Worm (Caenorhabditis elegans) whole organism, L4 larva: ENCODE measurements around the gene T19D2.3.
A peak's percentile ranks its signal among the peaks of the same experiment; 100 is the strongest.

ENCODE experiments used
- Y5F2A.4 ChIP-seq: fragments of 200-800 bp; sonication (Bioruptor generic); optimal IDR thresholded peaks from 2 replicates; lab custom pipeline; 2018; ENCODE audit warnings: mild to moderate bottlenecking, missing genetic modification characterization, missing compliant biosample characterization
- aha-1 ChIP-seq: fragments of 150-350 bp; peaks from one replicate; lab custom pipeline; 2014; ENCODE audit warnings: missing biosample characterization, missing genetic modification characterization
- arid-1 ChIP-seq: fragments of 200-800 bp; sonication (Bioruptor generic); conservative IDR thresholded peaks from 2 replicates; pipeline ENCODE4 v1.3.6; 2022; ENCODE audit warnings: missing genetic modification reagents, missing genetic modification characterization, missing compliant biosample characterization
- ceh-44 ChIP-seq: fragments of 200-800 bp; sonication (Bioruptor generic); IDR thresholded peaks from 2 replicates; pipeline ENCODE4 v1.3.6; 2022; ENCODE audit warnings: missing genetic modification reagents, missing genetic modification characterization, missing compliant biosample characterization
- fos-1 ChIP-seq: fragments of 150-350 bp; optimal IDR thresholded peaks from 2 replicates; lab custom pipeline; 2014; ENCODE audit warnings: missing biosample characterization, missing genetic modification characterization
- gei-8 ChIP-seq: fragments of 200-800 bp; sonication (Bioruptor generic); optimal IDR thresholded peaks from 2 replicates; lab custom pipeline; 2018; ENCODE audit warnings: mild to moderate bottlenecking, missing genetic modification characterization, missing compliant biosample characterization
- mdl-1 ChIP-seq, 2 experiments: fragments of 150-350 bp in 1 of 2; sonication (generic microtip) in 1 of 2; optimal IDR thresholded peaks; 2 replicates each; lab custom pipeline; 2014 to 2017; ENCODE audit warnings: missing biosample characterization in 2 of 2, missing genetic modification characterization in 2 of 2
- nhr-11 ChIP-seq: fragments of 150-350 bp; optimal IDR thresholded peaks from 2 replicates; lab custom pipeline; 2014; ENCODE audit warnings: missing biosample characterization, missing genetic modification characterization
- nhr-237 ChIP-seq: sonication (generic microtip); optimal IDR thresholded peaks from 2 replicates; lab custom pipeline; 2017; ENCODE audit warnings: missing biosample characterization, missing genetic modification characterization
- nhr-76 ChIP-seq: fragments of 150-350 bp; optimal IDR thresholded peaks from 2 replicates; lab custom pipeline; 2014; ENCODE audit warnings: missing biosample characterization, missing genetic modification characterization
- pha-4 ChIP-seq, 2 experiments: fragments of 150-350 bp in 1 of 2; fragments of 200-800 bp in 1 of 2; sonication (Bioruptor generic) in 1 of 2; IDR thresholded peaks in 1 of 2; optimal IDR thresholded peaks in 1 of 2; 2 replicates each; pipeline versions ENCODE4 v1.3.6 to Lab custom; 2014 to 2022; ENCODE audit warnings: missing genetic modification characterization in 2 of 2, missing genetic modification reagents in 2 of 2, missing biosample characterization in 1 of 2, missing compliant biosample characterization in 1 of 2
- pqm-1 ChIP-seq: sonication (generic microtip); optimal IDR thresholded peaks from 2 replicates; lab custom pipeline; 2017; ENCODE audit warnings: missing biosample characterization, missing genetic modification characterization
- unc-39 ChIP-seq: sonication (generic microtip); optimal IDR thresholded peaks from 2 replicates; lab custom pipeline; 2017; ENCODE audit warnings: missing biosample characterization, missing genetic modification characterization
- unc-62 ChIP-seq, 3 experiments: fragments of 150-350 bp in 1 of 3; sonication (generic microtip); optimal IDR thresholded peaks in 2 of 3; peaks in 1 of 3; 1 replicate in 1 of 3; 2 replicates in 2 of 3; lab custom pipeline; 2014 to 2017; ENCODE audit warnings: missing biosample characterization in 3 of 3, missing genetic modification characterization in 3 of 3, missing genetic modification reagents in 3 of 3, missing genotype in 1 of 3

DNA sequence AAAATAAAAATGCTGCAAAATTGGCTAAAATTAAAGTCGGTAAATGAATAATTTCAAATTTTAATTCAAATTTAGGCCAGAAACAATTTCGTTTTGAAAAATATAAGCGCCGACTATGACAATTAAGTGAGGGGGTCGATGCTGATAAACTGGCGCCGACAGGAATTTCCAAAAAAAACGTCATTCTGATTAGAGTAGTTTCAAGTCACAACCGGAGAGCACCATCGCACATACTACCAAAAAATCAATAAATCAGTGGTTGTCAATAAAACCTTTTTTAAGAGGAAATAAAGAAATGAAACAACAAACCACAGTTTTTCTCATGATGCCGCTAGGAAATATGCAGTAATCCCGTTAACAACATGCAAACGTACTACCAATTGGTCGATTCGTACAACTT is 10.0 kb downstream of the T19D2.3 start:
- TF ChIP-seq nhr-76 (tag; lab: Kevin White, UChicago), result no peak
- TF ChIP-seq aha-1, result no peak
- TF ChIP-seq fos-1 (tag; lab: Kevin White, UChicago), result no peak
- TF ChIP-seq nhr-237, result no peak
- peak; percentile 65 for TF ChIP-seq pqm-1 (tag; lab: Kevin White, UChicago)
- TF ChIP-seq ceh-44, result no peak
- TF ChIP-seq pha-4 (GFP tag; IDR thresholded peaks at IDR 0.05; lab: Robert Waterston, UW), result no peak
- TF ChIP-seq pha-4 (tag; optimal IDR thresholded peaks at IDR 0.05; lab: Kevin White, UChicago), result no peak
- TF ChIP-seq Y5F2A.4 (GFP tag; lab: Kevin White, UChicago), result no peak
- no peak for TF ChIP-seq unc-39 (tag; lab: Kevin White, UChicago)
- TF ChIP-seq mdl-1 (tag; optimal IDR thresholded peaks at IDR 0.05; lab: Kevin White, UChicago), result no peak
- TF ChIP-seq gei-8 (GFP tag; lab: Kevin White, UChicago), result no peak
- no peak for TF ChIP-seq unc-62 (GFP tag; optimal IDR thresholded peaks at IDR 0.05 in 1 of 2; lab: Kevin White, UChicago)
- TF ChIP-seq unc-62 (tag; optimal IDR thresholded peaks at IDR 0.05; lab: Kevin White, UChicago), result no peak
- TF ChIP-seq nhr-11 (tag; lab: Kevin White, UChicago), result no peak
- TF ChIP-seq arid-1 (GFP tag; lab: Robert Waterston, UW), result no peak
